Worm (Caenorhabditis elegans) whole organism, L4 larva: ENCODE results near the gene W06A7.4.

Source experiments
- F10B5.3 ChIP-seq: sonication (generic microtip); optimal IDR thresholded peaks from 2 replicates; lab custom pipeline; 2016; ENCODE audit warnings: mild to moderate bottlenecking, missing genetic modification characterization, missing compliant biosample characterization
- F26F4.8 ChIP-seq: fragments of 200-800 bp; sonication (Bioruptor generic); conservative IDR thresholded peaks from 2 replicates; pipeline ENCODE4 v1.3.6; 2022; ENCODE audit warnings: missing genetic modification characterization, missing compliant biosample characterization
- T20F7.1 ChIP-seq: fragments of 200-800 bp; sonication (Bioruptor generic); optimal IDR thresholded peaks from 2 replicates; lab custom pipeline; 2018; ENCODE audit warnings: mild to moderate bottlenecking, missing genetic modification characterization, missing compliant biosample characterization
- Y105C5A.15 ChIP-seq: fragments of 200-800 bp; sonication (Bioruptor generic); IDR thresholded peaks from 2 replicates; pipeline ENCODE4 v1.3.6; 2022; ENCODE audit warnings: missing genetic modification characterization, missing compliant biosample characterization
- Y48G9A.11 ChIP-seq: fragments of 200-800 bp; sonication (Bioruptor generic); IDR thresholded peaks from 2 replicates; pipeline ENCODE4 v1.3.6; 2022; ENCODE audit warnings: missing genetic modification reagents, missing genetic modification characterization, missing compliant biosample characterization
- ZK546.5 ChIP-seq, 2 experiments: sonication (generic microtip); optimal IDR thresholded peaks; 2 replicates each; lab custom pipeline; 2017; ENCODE audit warnings: missing biosample characterization in 2 of 2, missing genetic modification characterization in 2 of 2
- aly-2 ChIP-seq: sonication (generic microtip); optimal IDR thresholded peaks from 2 replicates; lab custom pipeline; 2018; ENCODE audit warnings: missing biosample characterization, missing genetic modification characterization
- ama-1 ChIP-seq: fragments of 150-350 bp; optimal IDR thresholded peaks from 2 replicates; lab custom pipeline; 2014; ENCODE audit warnings: inconsistent platforms, mixed read lengths
- arid-1 ChIP-seq: fragments of 200-800 bp; sonication (Bioruptor generic); conservative IDR thresholded peaks from 2 replicates; pipeline ENCODE4 v1.3.6; 2022; ENCODE audit warnings: missing genetic modification reagents, missing genetic modification characterization, missing compliant biosample characterization
- attf-4 ChIP-seq: sonication (generic microtip); optimal IDR thresholded peaks from 3 replicates; lab custom pipeline; 2017; ENCODE audit warnings: missing biosample characterization, missing genetic modification characterization
- ceh-32 ChIP-seq: sonication (generic microtip); optimal IDR thresholded peaks from 2 replicates; lab custom pipeline; 2016; ENCODE audit warnings: mild to moderate bottlenecking, missing genetic modification characterization, missing compliant biosample characterization; ENCODE audit not compliant: poor library complexity
- ceh-82 ChIP-seq: sonication (generic microtip); optimal IDR thresholded peaks from 2 replicates; lab custom pipeline; 2017; ENCODE audit warnings: missing biosample characterization, missing genetic modification characterization
- ces-1 ChIP-seq: fragments of 150-350 bp; sonication (generic microtip); optimal IDR thresholded peaks from 4 replicates; lab custom pipeline; 2014; ENCODE audit warnings: missing biosample characterization, missing genetic modification reagents, missing genetic modification characterization
- cey-2 ChIP-seq: sonication (generic microtip); optimal IDR thresholded peaks from 3 replicates; lab custom pipeline; 2017; ENCODE audit warnings: missing genetic modification characterization, mild to moderate bottlenecking, missing compliant biosample characterization, antibody characterized with exemption, borderline replicate concordance; ENCODE audit not compliant: insufficient read depth
- ctbp-1 ChIP-seq: fragments of 200-800 bp; sonication (Bioruptor generic); IDR thresholded peaks from 2 replicates; pipeline ENCODE4 v1.3.6; 2022; ENCODE audit warnings: missing genetic modification reagents, missing genetic modification characterization, missing compliant biosample characterization
- daf-12 ChIP-seq: fragments of 150-350 bp; optimal IDR thresholded peaks from 2 replicates; lab custom pipeline; 2014; ENCODE audit warnings: missing biosample characterization, missing genetic modification reagents, missing genetic modification characterization
- daf-19 ChIP-seq: fragments of 200-800 bp; sonication (Bioruptor generic); conservative IDR thresholded peaks from 2 replicates; pipeline ENCODE4 v1.3.6; 2022; ENCODE audit warnings: missing genetic modification characterization, missing compliant biosample characterization
- daf-8 ChIP-seq: fragments of 200-800 bp; sonication (Bioruptor generic); IDR thresholded peaks from 2 replicates; pipeline ENCODE4 v1.3.6; 2022; ENCODE audit warnings: missing genetic modification characterization, missing compliant biosample characterization
- dve-1 ChIP-seq: sonication (generic microtip); optimal IDR thresholded peaks from 2 replicates; lab custom pipeline; 2017; ENCODE audit warnings: antibody characterized with exemption, mild to moderate bottlenecking, missing genetic modification characterization, missing compliant biosample characterization; ENCODE audit not compliant: insufficient read depth
- egl-43 ChIP-seq: fragments of 200-800 bp; sonication (Bioruptor generic); IDR thresholded peaks from 2 replicates; pipeline ENCODE4 v1.3.6; 2022; ENCODE audit warnings: missing genetic modification reagents, missing genetic modification characterization, missing compliant biosample characterization
- fos-1 ChIP-seq: fragments of 150-350 bp; optimal IDR thresholded peaks from 2 replicates; lab custom pipeline; 2014; ENCODE audit warnings: missing biosample characterization, missing genetic modification characterization
- gei-8 ChIP-seq: fragments of 200-800 bp; sonication (Bioruptor generic); optimal IDR thresholded peaks from 2 replicates; lab custom pipeline; 2018; ENCODE audit warnings: mild to moderate bottlenecking, missing genetic modification characterization, missing compliant biosample characterization
- hlh-30 ChIP-seq: sonication (generic microtip); optimal IDR thresholded peaks from 2 replicates; lab custom pipeline; 2017; ENCODE audit warnings: antibody characterized with exemption, mild to moderate bottlenecking, missing genetic modification characterization, missing compliant biosample characterization; ENCODE audit not compliant: insufficient read depth
- hmg-1.1 ChIP-seq: fragments of 200-800 bp; sonication (Bioruptor generic); IDR thresholded peaks from 2 replicates; pipeline ENCODE4 v1.3.6; 2022; ENCODE audit warnings: missing genetic modification reagents, missing genetic modification characterization, missing compliant biosample characterization
- jun-1 ChIP-seq: fragments of 150-350 bp; optimal IDR thresholded peaks from 2 replicates; lab custom pipeline; 2014; ENCODE audit warnings: missing biosample characterization, missing genetic modification reagents, missing genetic modification characterization
- lim-7 ChIP-seq: fragments of 200-800 bp; sonication (Bioruptor generic); IDR thresholded peaks from 2 replicates; pipeline ENCODE4 v1.3.6; 2022; ENCODE audit warnings: missing genetic modification characterization, missing compliant biosample characterization
- lin-1 ChIP-seq: fragments of 200-800 bp; sonication (Bioruptor generic); IDR thresholded peaks from 2 replicates; pipeline ENCODE4 v1.3.6; 2022; ENCODE audit warnings: missing genetic modification reagents, missing genetic modification characterization, missing compliant biosample characterization
- lin-38 ChIP-seq: fragments of 200-800 bp; sonication (Bioruptor generic); IDR thresholded peaks from 2 replicates; pipeline ENCODE4 v1.3.6; 2022; ENCODE audit warnings: missing genetic modification reagents, missing genetic modification characterization, missing compliant biosample characterization
- lir-3 ChIP-seq: sonication (generic microtip); optimal IDR thresholded peaks from 2 replicates; lab custom pipeline; 2016; ENCODE audit warnings: mild to moderate bottlenecking, missing genetic modification characterization, missing compliant biosample characterization
- lsy-2 ChIP-seq, 2 experiments: fragments of 150-350 bp in 1 of 2; sonication (generic microtip) in 1 of 2; optimal IDR thresholded peaks; 2 replicates each; lab custom pipeline; 2014 to 2017; ENCODE audit warnings: missing biosample characterization in 2 of 2, missing genetic modification characterization in 2 of 2
- madf-5 ChIP-seq, 2 experiments: fragments of 200-800 bp; sonication (Bioruptor generic); IDR thresholded peaks; 2 replicates each; pipeline ENCODE4 v1.3.6; 2022; ENCODE audit warnings: missing compliant biosample characterization in 2 of 2, missing genetic modification characterization in 2 of 2
- mdt-29 ChIP-seq: fragments of 200-800 bp; sonication (Bioruptor generic); IDR thresholded peaks from 2 replicates; pipeline ENCODE4 v1.3.6; 2022; ENCODE audit warnings: missing genetic modification reagents, missing genetic modification characterization, missing compliant biosample characterization
- mep-1 ChIP-seq: fragments of 150-350 bp; sonication (generic microtip); optimal IDR thresholded peaks from 3 replicates; lab custom pipeline; 2014; ENCODE audit warnings: missing biosample characterization, missing genetic modification characterization
- mes-2 ChIP-seq: sonication (generic microtip); optimal IDR thresholded peaks from 2 replicates; lab custom pipeline; 2016; ENCODE audit warnings: missing genotype, mild to moderate bottlenecking, missing genetic modification characterization, missing compliant biosample characterization; ENCODE audit not compliant: poor library complexity, severe bottlenecking
- nhr-102 ChIP-seq: sonication (generic microtip); optimal IDR thresholded peaks from 2 replicates; lab custom pipeline; 2016; ENCODE audit warnings: mild to moderate bottlenecking, missing genetic modification characterization, moderate library complexity, missing compliant biosample characterization
- nhr-11 ChIP-seq: fragments of 150-350 bp; optimal IDR thresholded peaks from 2 replicates; lab custom pipeline; 2014; ENCODE audit warnings: missing biosample characterization, missing genetic modification characterization
- nhr-111 ChIP-seq: fragments of 200-800 bp; sonication (Bioruptor generic); optimal IDR thresholded peaks from 2 replicates; lab custom pipeline; 2018; ENCODE audit warnings: mild to moderate bottlenecking, missing genetic modification characterization, missing compliant biosample characterization
- nhr-25 ChIP-seq: sonication (generic microtip); optimal IDR thresholded peaks from 2 replicates; lab custom pipeline; 2017; ENCODE audit warnings: missing genetic modification characterization, mild to moderate bottlenecking, missing compliant biosample characterization, antibody characterized with exemption, moderate library complexity, borderline replicate concordance; ENCODE audit not compliant: insufficient read depth
- nhr-28 ChIP-seq: fragments of 150-350 bp; optimal IDR thresholded peaks from 2 replicates; lab custom pipeline; 2014; ENCODE audit warnings: missing biosample characterization, missing genetic modification characterization
- nhr-41 ChIP-seq: fragments of 200-800 bp; sonication (Bioruptor generic); IDR thresholded peaks from 2 replicates; pipeline ENCODE4 v1.3.6; 2022; ENCODE audit warnings: missing genetic modification reagents, missing genetic modification characterization, missing compliant biosample characterization
- nhr-76 ChIP-seq: fragments of 150-350 bp; optimal IDR thresholded peaks from 2 replicates; lab custom pipeline; 2014; ENCODE audit warnings: missing biosample characterization, missing genetic modification characterization
- pqm-1 ChIP-seq: sonication (generic microtip); optimal IDR thresholded peaks from 2 replicates; lab custom pipeline; 2017; ENCODE audit warnings: missing biosample characterization, missing genetic modification characterization
- rbr-2 ChIP-seq: sonication (generic microtip); optimal IDR thresholded peaks from 2 replicates; lab custom pipeline; 2016; ENCODE audit warnings: missing genotype, missing genetic modification characterization, missing compliant biosample characterization
- snpc-1.2 ChIP-seq: fragments of 200-800 bp; sonication (Bioruptor generic); IDR thresholded peaks from 2 replicates; pipeline ENCODE4 v1.3.6; 2022; ENCODE audit warnings: missing genetic modification reagents, missing genetic modification characterization, missing compliant biosample characterization
- tra-1 ChIP-seq: fragments of 200-800 bp; sonication (Bioruptor generic); IDR thresholded peaks from 2 replicates; pipeline ENCODE4 v1.3.6; 2022; ENCODE audit warnings: missing genetic modification reagents, missing genetic modification characterization, missing compliant biosample characterization
- unc-130 ChIP-seq: sonication (generic microtip); optimal IDR thresholded peaks from 2 replicates; lab custom pipeline; 2016; ENCODE audit warnings: missing genetic modification reagents, missing genetic modification characterization, missing compliant biosample characterization
- zip-2 ChIP-seq: fragments of 150-350 bp; optimal IDR thresholded peaks from 2 replicates; lab custom pipeline; 2014; ENCODE audit warnings: missing biosample characterization, missing genetic modification characterization
- ztf-7 ChIP-seq: fragments of 150-350 bp; optimal IDR thresholded peaks from 2 replicates; lab custom pipeline; 2014; ENCODE audit warnings: missing biosample characterization, missing genetic modification characterization

W06A7.4 gene

ce11 chrV:14850530-14850929, 26.3 kb downstream of the W06A7.4 start (continued):
- TF ChIP-seq Y105C5A.15 (GFP tag; lab: Robert Waterston, UW) (no peak), hlh-30 (tag; lab: Kevin White, UChicago) (peak; percentile 91), rbr-2 (tag; lab: Kevin White, UChicago) (no peak), ztf-7 (no peak), arid-1 (GFP tag; lab: Robert Waterston, UW) (no peak), ZK546.5 (tag; optimal IDR thresholded peaks at IDR 0.05; lab: Kevin White, UChicago) (no peak), lir-3 (tag; lab: Kevin White, UChicago) (no peak), ctbp-1 (GFP tag; lab: Robert Waterston, UW) (0 out of 2 replicates have a peak, but pooled peaks have one; percentile 39), daf-12 (tag; lab: Kevin White, UChicago) (no peak), cey-2 (no peak), daf-19 (no peak), nhr-102 (peak; percentile 21), dve-1 (tag; lab: Kevin White, UChicago) (peak; percentile 88), pqm-1 (peak; percentile 31), nhr-11 (peak; percentile 49), attf-4 (no peak), daf-8 (no peak), madf-5 (GFP tag; IDR thresholded peaks at IDR 0.05; lab: Robert Waterston, UW) (no peak), lin-38 (GFP tag; lab: Robert Waterston, UW) (0 out of 2 replicates have a peak, but pooled peaks have one; percentile 12), F10B5.3 (tag; lab: Kevin White, UChicago) (no peak)

DNA sequence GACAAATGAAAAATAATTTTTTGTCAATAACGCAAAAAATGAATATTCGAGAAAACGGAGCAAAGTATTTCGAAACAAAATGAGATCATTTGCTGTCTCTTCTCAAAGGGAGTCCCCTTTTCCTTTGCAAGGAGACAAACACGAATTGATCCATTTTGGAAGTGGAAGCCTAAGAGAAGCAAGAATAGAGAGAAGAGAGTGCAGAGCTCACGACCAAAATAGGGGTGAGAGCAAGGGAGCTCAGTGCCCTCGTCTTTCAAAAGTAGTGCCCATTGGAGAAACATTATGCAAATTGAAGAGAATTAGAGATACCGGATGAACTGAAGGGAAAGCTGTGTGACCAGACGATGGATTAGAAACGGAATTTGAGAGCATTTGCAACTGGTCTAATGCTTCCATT, 27.0 kb downstream of the W06A7.4 start:
- TF ChIP-seq pqm-1 (no peak), hmg-1.1 (GFP tag; lab: Robert Waterston, UW) (peak; percentile 63), unc-130 (no peak), ama-1 (lab: Kevin White, UChicago) (no peak), ces-1 (GFP tag; lab: Kevin White, UChicago) (peak; percentile 25), ceh-82 (tag; lab: Kevin White, UChicago) (no peak), egl-43 (0 out of 2 replicates have a peak, but pooled peaks have one; percentile 21), aly-2 (no peak), nhr-76 (tag; lab: Kevin White, UChicago) (no peak), nhr-25 (tag; lab: Kevin White, UChicago) (no peak), mdt-29 (GFP tag; lab: Robert Waterston, UW) (0 out of 2 replicates have a peak, but pooled peaks have one; percentile 11), daf-8 (no peak), T20F7.1 (no peak), lin-1 (GFP tag; lab: Robert Waterston, UW) (no peak), snpc-1.2 (no peak), gei-8 (GFP tag; lab: Kevin White, UChicago) (no peak), lim-7 (no peak), nhr-111 (no peak), hlh-30 (tag; lab: Kevin White, UChicago) (peak; percentile 21), tra-1 (GFP tag; lab: Robert Waterston, UW) (no peak), arid-1 (GFP tag; lab: Robert Waterston, UW) (no peak), zip-2 (tag; lab: Kevin White, UChicago) (no peak), nhr-41 (no peak), daf-19 (0 out of 2 replicates have a peak, but pooled peaks have one; percentile 28), fos-1 (no peak), nhr-28 (tag; lab: Kevin White, UChicago) (no peak), F26F4.8 (GFP tag; lab: Robert Waterston, UW) (no peak), nhr-11 (no peak), lsy-2 (tag; optimal IDR thresholded peaks at IDR 0.05; lab: Kevin White, UChicago) (peak in 1 of 2 experiments; percentile 8), ztf-7 (no peak), cey-2 (no peak), mep-1 (peak; percentile 17), lir-3 (tag; lab: Kevin White, UChicago) (no peak), mes-2 (no peak), rbr-2 (tag; lab: Kevin White, UChicago) (peak; percentile 9), jun-1 (tag; lab: Kevin White, UChicago) (no peak), Y48G9A.11 (no peak), ceh-32 (tag; lab: Kevin White, UChicago) (no peak)
